Fruit fly (Drosophila melanogaster): ENCODE data around the gene nullo.

The nullo gene

dm6 chrX:7097859-7098303 is 48.6 kb downstream of the nullo start, which contains the start of gene Sxl (continued):
- 0 out of 4 replicates have a peak, but pooled peaks have one; percentile 62 for TF ChIP-seq chinmo (GFP tag; IDR thresholded peaks at IDR 0.05; ENCODE audit: partially characterized antibody)
- TF ChIP-seq Xrp1 (GFP tag; IDR thresholded peaks at IDR 0.05): peak; percentile 27; the same call in 1 of the 2 replicates
- TF ChIP-seq Lpt (GFP tag; optimal IDR thresholded peaks at IDR 0.05): no peak
- peak; percentile 19 for TF ChIP-seq HmgD (GFP tag; optimal IDR thresholded peaks at IDR 0.05)
- TF ChIP-seq CG17912 (GFP tag; optimal IDR thresholded peaks at IDR 0.05): peak; percentile 37
- TF ChIP-seq gcm2 (GFP tag; optimal IDR thresholded peaks at IDR 0.05): no peak
- 0 out of 3 replicates have a peak, but pooled peaks have one; percentile 46 for TF ChIP-seq CG11456 (GFP tag; IDR thresholded peaks at IDR 0.05)
- TF ChIP-seq CG16863 (GFP tag; optimal IDR thresholded peaks at IDR 0.05): no peak
- TF ChIP-seq CG18764 (GFP tag; optimal IDR thresholded peaks at IDR 0.05): peak; percentile 2
- TF ChIP-seq TFAM (GFP tag; optimal IDR thresholded peaks at IDR 0.05): no peak
- no peak for TF ChIP-seq usp (GFP tag; optimal IDR thresholded peaks at IDR 0.05)
- TF ChIP-seq CG8924 (tag; optimal IDR thresholded peaks at IDR 0.05): peak; percentile 51
- TF ChIP-seq scrt (GFP tag; optimal IDR thresholded peaks at IDR 0.05): peak; percentile 0
- peak; percentile 44; the same call in 1 of the 2 replicates for TF ChIP-seq CG32532 (GFP tag; IDR thresholded peaks at IDR 0.05)
- peak; percentile 8 for TF ChIP-seq Mad (GFP tag; optimal IDR thresholded peaks at IDR 0.05)
- peak; percentile 96 for TF ChIP-seq pita (GFP tag; optimal IDR thresholded peaks at IDR 0.05)
- TF ChIP-seq Hsf (GFP tag; optimal IDR thresholded peaks at IDR 0.05): no peak
- TF ChIP-seq Dad (GFP tag; optimal IDR thresholded peaks at IDR 0.05): peak; percentile 6
- no peak for TF ChIP-seq ato (GFP tag; IDR thresholded peaks at IDR 0.05; ENCODE audit: partially characterized antibody)
- TF ChIP-seq E2f2 (GFP tag; IDR thresholded peaks at IDR 0.05): peak; percentile 77
- peak; percentile 7 for TF ChIP-seq nerfin-1 (tag; optimal IDR thresholded peaks at IDR 0.05)
- TF ChIP-seq wek (GFP tag; optimal IDR thresholded peaks at IDR 0.05): peak; percentile 57
- no peak for TF ChIP-seq sima (GFP tag; optimal IDR thresholded peaks at IDR 0.05)
- TF ChIP-seq chif (GFP tag; optimal IDR thresholded peaks at IDR 0.05): peak in 1 of 2 experiments; percentile 4
- peak; percentile 27; the same call in 1 of the 2 replicates for TF ChIP-seq CG17328 (GFP tag; IDR thresholded peaks at IDR 0.05)
- peak; percentile 71 for TF ChIP-seq NC2α (GFP tag; optimal IDR thresholded peaks at IDR 0.05)
- peak; percentile 72 for TF ChIP-seq Ets65A (GFP tag)
- no peak for TF ChIP-seq Taf1 (GFP tag; IDR thresholded peaks at IDR 0.05)
- TF ChIP-seq crol (GFP tag; IDR thresholded peaks at IDR 0.05): no peak
- no peak for TF ChIP-seq CG9727 (GFP tag; optimal IDR thresholded peaks at IDR 0.05)
- TF ChIP-seq ci (GFP tag; IDR thresholded peaks at IDR 0.05): peak; percentile 72
- TF ChIP-seq MESR4 (GFP tag; optimal IDR thresholded peaks at IDR 0.05): peak; percentile 79
- peak; percentile 19 for TF ChIP-seq dmrt99B (tag; optimal IDR thresholded peaks at IDR 0.05)
- peak; percentile 51 for TF ChIP-seq CrebB (tag; optimal IDR thresholded peaks at IDR 0.05)
- TF ChIP-seq unc-4 (GFP tag; IDR thresholded peaks at IDR 0.05; ENCODE audit: partially characterized antibody): peak; percentile 20; the same call in 1 of the 2 replicates
- peak; percentile 53 for TF ChIP-seq NC2β (GFP tag; optimal IDR thresholded peaks at IDR 0.05)
- peak; percentile 7 for TF ChIP-seq salm (tag; optimal IDR thresholded peaks at IDR 0.05)
- no peak for TF ChIP-seq fd3F (GFP tag; optimal IDR thresholded peaks at IDR 0.05)
- peak; percentile 55 for TF ChIP-seq CG4617 (GFP tag; optimal IDR thresholded peaks at IDR 0.05; ENCODE audit: borderline replicate concordance)
- peak; percentile 69 for TF ChIP-seq CG17829 (tag; optimal IDR thresholded peaks at IDR 0.05)
- no peak for TF ChIP-seq rib (GFP tag; IDR thresholded peaks at IDR 0.05)
- TF ChIP-seq YL-1 (GFP tag; optimal IDR thresholded peaks at IDR 0.05): peak; percentile 49
- TF ChIP-seq Stat92E (GFP tag; optimal IDR thresholded peaks at IDR 0.05): peak in 1 of 3 experiments; percentile 44
- peak; percentile 47 for TF ChIP-seq sd (tag; optimal IDR thresholded peaks at IDR 0.05)
- TF ChIP-seq Ets97D (GFP tag; optimal IDR thresholded peaks at IDR 0.05): peak; percentile 87
- TF ChIP-seq gfzf (GFP tag; optimal IDR thresholded peaks at IDR 0.05): peak; percentile 99
- 0 out of 3 replicates have a peak, but pooled peaks have one; percentile 43 for TF ChIP-seq CG16813 (GFP tag; IDR thresholded peaks at IDR 0.05; ENCODE audit: partially characterized antibody)
- no peak for TF ChIP-seq Atf3 (GFP tag; optimal IDR thresholded peaks at IDR 0.05)
- peak; percentile 49 for TF ChIP-seq CG17186 (GFP tag; optimal IDR thresholded peaks at IDR 0.05)
- peak; percentile 39 for TF ChIP-seq CG17385 (GFP tag; optimal IDR thresholded peaks at IDR 0.05)
